Worm (Caenorhabditis elegans) whole organism, L4 larva: ENCODE data around the gene R13A5.11.

Experiments used
- ZK337.2 ChIP-seq: fragments of 200-800 bp; sonication (Bioruptor generic); IDR thresholded peaks from 2 replicates; pipeline ENCODE4 v1.3.6; 2022; ENCODE audit warnings: missing genetic modification reagents, missing genetic modification characterization, missing compliant biosample characterization
- dve-1 ChIP-seq: sonication (generic microtip); optimal IDR thresholded peaks from 2 replicates; lab custom pipeline; 2017; ENCODE audit warnings: antibody characterized with exemption, mild to moderate bottlenecking, missing genetic modification characterization, missing compliant biosample characterization; ENCODE audit not compliant: insufficient read depth
- lsy-2 ChIP-seq, 2 experiments: fragments of 150-350 bp in 1 of 2; sonication (generic microtip) in 1 of 2; optimal IDR thresholded peaks; 2 replicates each; lab custom pipeline; 2014 to 2017; ENCODE audit warnings: missing biosample characterization in 2 of 2, missing genetic modification characterization in 2 of 2
- nhr-76 ChIP-seq: fragments of 150-350 bp; optimal IDR thresholded peaks from 2 replicates; lab custom pipeline; 2014; ENCODE audit warnings: missing biosample characterization, missing genetic modification characterization
- pha-4 ChIP-seq, 2 experiments: fragments of 150-350 bp in 1 of 2; fragments of 200-800 bp in 1 of 2; sonication (Bioruptor generic) in 1 of 2; IDR thresholded peaks in 1 of 2; optimal IDR thresholded peaks in 1 of 2; 2 replicates each; pipeline versions ENCODE4 v1.3.6 to Lab custom; 2014 to 2022; ENCODE audit warnings: missing genetic modification characterization in 2 of 2, missing genetic modification reagents in 2 of 2, missing biosample characterization in 1 of 2, missing compliant biosample characterization in 1 of 2

DNA sequence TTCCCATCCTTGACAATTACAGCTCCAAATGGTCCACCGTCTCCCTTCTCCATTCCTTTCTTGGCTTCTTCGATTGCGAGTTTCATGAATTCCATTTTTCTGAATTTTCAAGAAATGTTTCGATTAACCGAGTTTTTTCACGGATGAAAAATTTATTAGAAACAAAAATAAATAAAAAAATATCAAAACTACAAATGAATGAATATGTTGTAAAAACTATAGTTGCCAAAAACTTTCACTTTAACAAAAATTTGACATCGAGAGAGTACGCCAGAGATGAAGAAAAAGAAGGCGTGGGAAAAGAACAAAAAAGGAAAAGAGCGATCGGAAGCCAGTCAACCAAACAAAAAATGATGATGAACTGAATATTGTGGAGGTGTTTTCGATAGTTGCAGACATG, 10.2 kb downstream of the R13A5.11 start, which contains the start of gene R13A5.10:
- TF ChIP-seq pha-4 (GFP tag; IDR thresholded peaks at IDR 0.05; lab: Robert Waterston, UW) (no peak), pha-4 (tag; optimal IDR thresholded peaks at IDR 0.05; lab: Kevin White, UChicago) (no peak), ZK337.2 (GFP tag; lab: Robert Waterston, UW) (no peak), nhr-76 (tag; lab: Kevin White, UChicago) (no peak), dve-1 (tag; lab: Kevin White, UChicago) (no peak), lsy-2 (tag; optimal IDR thresholded peaks at IDR 0.05; lab: Kevin White, UChicago) (no peak)
